Worm (Caenorhabditis elegans) whole organism, early embryonic: Measurements from ENCODE around the gene snr-4.

ENCODE experiments used
- B0310.2 ChIP-seq: sonication (generic microtip); optimal IDR thresholded peaks from 2 replicates; lab custom pipeline; 2016; ENCODE audit warnings: mild to moderate bottlenecking, missing genetic modification characterization, missing compliant biosample characterization
- F13C5.2 ChIP-seq: sonication (generic microtip); optimal IDR thresholded peaks from 2 replicates; lab custom pipeline; 2017; ENCODE audit warnings: mild to moderate bottlenecking, missing genetic modification characterization, inconsistent platforms, missing compliant biosample characterization
- ama-1 ChIP-seq: fragments of 150-350 bp; optimal IDR thresholded peaks from 2 replicates; lab custom pipeline; 2014
- ceh-36 ChIP-seq: sonication (generic microtip); optimal IDR thresholded peaks from 2 replicates; lab custom pipeline; 2016; ENCODE audit warnings: missing genetic modification characterization, inconsistent platforms, missing compliant biosample characterization
- flt-1 ChIP-seq: fragments of 200-800 bp; sonication (Bioruptor generic); IDR thresholded peaks from 2 replicates; pipeline ENCODE4 v1.3.6; 2022; ENCODE audit warnings: missing genetic modification characterization, missing compliant biosample characterization
- hmbx-1 ChIP-seq: sonication (generic microtip); optimal IDR thresholded peaks from 2 replicates; lab custom pipeline; 2016; ENCODE audit warnings: mild to moderate bottlenecking, missing genetic modification characterization, missing compliant biosample characterization
- pes-1 ChIP-seq: fragments of 200-800 bp; sonication (Bioruptor generic); IDR thresholded peaks from 2 replicates; pipeline ENCODE4 v1.3.6; 2022; ENCODE audit warnings: missing genetic modification reagents, missing genetic modification characterization, missing compliant biosample characterization
- tbx-37 ChIP-seq: fragments of 200-800 bp; sonication (Bioruptor generic); conservative IDR thresholded peaks from 2 replicates; pipeline ENCODE4 v1.3.6; 2022; ENCODE audit warnings: missing genetic modification reagents, missing genetic modification characterization, missing compliant biosample characterization

DNA sequence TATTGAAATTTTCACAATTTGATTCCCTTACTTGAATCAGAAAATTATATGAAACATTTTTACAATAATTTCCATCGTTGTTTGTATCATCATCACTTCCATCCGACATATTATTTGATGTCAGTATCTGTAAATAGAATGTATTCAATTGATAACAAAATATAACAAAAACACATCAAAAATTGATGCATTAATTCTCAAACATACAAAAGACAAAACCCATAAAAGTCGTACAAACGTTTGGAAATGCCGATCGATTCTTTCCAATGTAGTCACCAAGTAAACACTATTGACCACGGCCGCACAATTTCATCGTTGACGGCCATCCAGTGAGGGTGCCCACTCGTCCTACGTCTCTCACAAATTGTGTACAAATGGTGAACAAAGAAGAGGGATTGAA is 33.8 kb upstream of the snr-4 start, which contains the start of gene add-2:
- TF ChIP-seq flt-1 (no peak), ama-1 (lab: Kevin White, UChicago) (no peak), ceh-36 (tag; lab: Kevin White, UChicago) (no peak), F13C5.2 (tag; lab: Kevin White, UChicago) (no peak), B0310.2 (no peak), tbx-37 (no peak), hmbx-1 (tag; lab: Kevin White, UChicago) (no peak), pes-1 (GFP tag; lab: Robert Waterston, UW) (no peak)
